Fruit fly (Drosophila melanogaster): ENCODE measurements around the gene Crag.

- no peak for TF ChIP-seq CG3919 (GFP tag; optimal IDR thresholded peaks at IDR 0.05)
- no peak for TF ChIP-seq Sox14 (GFP tag; optimal IDR thresholded peaks at IDR 0.05)
- TF ChIP-seq CG31627 (GFP tag; optimal IDR thresholded peaks at IDR 0.05): no peak
- no peak for TF ChIP-seq dsx (GFP tag; optimal IDR thresholded peaks at IDR 0.05; ENCODE audit: poor library complexity, severe bottlenecking)
- no peak for TF ChIP-seq Hr4 (GFP tag; optimal IDR thresholded peaks at IDR 0.05)
- TF ChIP-seq CG6792 (GFP tag; optimal IDR thresholded peaks at IDR 0.05): no peak
- TF ChIP-seq Sox102F (GFP tag; optimal IDR thresholded peaks at IDR 0.05): no peak
- TF ChIP-seq CG9139 (GFP tag; optimal IDR thresholded peaks at IDR 0.05): no peak
- no peak for TF ChIP-seq Sox15 (GFP tag; optimal IDR thresholded peaks at IDR 0.05)
- no peak for TF ChIP-seq ss (GFP tag; optimal IDR thresholded peaks at IDR 0.05)
- TF ChIP-seq CG11762 (GFP tag; optimal IDR thresholded peaks at IDR 0.05; ENCODE audit: insufficient read depth): no peak
- no peak for TF ChIP-seq Eip78C (GFP tag)
- TF ChIP-seq CG6854 (GFP tag; optimal IDR thresholded peaks at IDR 0.05): no peak
- TF ChIP-seq topi (GFP tag; optimal IDR thresholded peaks at IDR 0.05): no peak
Measured at dm6 chrX:8569639-8570038, 22.2 kb upstream of the Crag start.
